Fruit fly (Drosophila melanogaster): Measurements from ENCODE around the gene S-Lap2.

S-Lap2 gene

dm6 chr3L:8600752-8601433 is 18.8 kb upstream of the S-Lap2 start, which contains the start of the genes Nelf-E and RpL14 (continued):
- TF ChIP-seq Med (GFP tag) (peak; percentile 100), CG34376 (GFP tag; optimal IDR thresholded peaks at IDR 0.05) (peak; percentile 98), CG4360 (GFP tag; IDR thresholded peaks at IDR 0.05) (peak; percentile 59; the same call in 1 of the 2 replicates), CG10543 (GFP tag; optimal IDR thresholded peaks at IDR 0.05) (peak; percentile 97), E2f1 (GFP tag; IDR thresholded peaks at IDR 0.05) (peak; percentile 85), CG13624 (GFP tag; optimal IDR thresholded peaks at IDR 0.05) (peak; percentile 98), CG30403 (GFP tag; optimal IDR thresholded peaks at IDR 0.05) (peak; percentile 90), E2f2 (GFP tag; IDR thresholded peaks at IDR 0.05) (peak; percentile 80), fd64A (GFP tag; optimal IDR thresholded peaks at IDR 0.05) (peak; percentile 95), Trl (optimal IDR thresholded peaks at IDR 0.05) (no peak), Trl (GFP tag; optimal IDR thresholded peaks at IDR 0.05) (peak; percentile 98), CG18011 (GFP tag; optimal IDR thresholded peaks at IDR 0.05) (peak; percentile 88), crol (GFP tag; IDR thresholded peaks at IDR 0.05) (peak; percentile 66), dati (GFP tag; IDR thresholded peaks at IDR 0.05) (peak; percentile 89), br (optimal IDR thresholded peaks at IDR 0.05) (no peak), gro (GFP tag; optimal IDR thresholded peaks at IDR 0.05) (peak; percentile 97), lbe (GFP tag; optimal IDR thresholded peaks at IDR 0.05) (peak; percentile 90), ind (GFP tag; optimal IDR thresholded peaks at IDR 0.05) (peak; percentile 84), CoRest (tag; optimal IDR thresholded peaks at IDR 0.05) (peak; percentile 87), CG9609 (GFP tag; optimal IDR thresholded peaks at IDR 0.05) (peak; percentile 96), btn (GFP tag; optimal IDR thresholded peaks at IDR 0.05) (peak; percentile 93), CG4282 (GFP tag; optimal IDR thresholded peaks at IDR 0.05) (peak; percentile 94), jing (GFP tag; optimal IDR thresholded peaks at IDR 0.05) (peak; percentile 82), CG3726 (GFP tag; IDR thresholded peaks at IDR 0.05) (peak; percentile 39; the same call in 1 of the 3 replicates), CG11398 (GFP tag; optimal IDR thresholded peaks at IDR 0.05) (peak; percentile 98), Bgb (GFP tag; IDR thresholded peaks at IDR 0.05; ENCODE audit: partially characterized antibody) (peak; percentile 61; the same call in 1 of the 2 replicates), CG15696 (tag; optimal IDR thresholded peaks at IDR 0.05) (peak; percentile 69), amos (GFP tag; IDR thresholded peaks at IDR 0.05; ENCODE audit: partially characterized antibody) (peak; percentile 60), zfh2 (GFP tag; optimal IDR thresholded peaks at IDR 0.05) (peak; percentile 94), ase (GFP tag; IDR thresholded peaks at IDR 0.05) (peak; percentile 89), CG2129 (GFP tag; IDR thresholded peaks at IDR 0.05; ENCODE audit: partially characterized antibody) (no peak), CG15073 (GFP tag; optimal IDR thresholded peaks at IDR 0.05) (no peak), Ets65A (GFP tag) (peak; percentile 100), CG17361 (GFP tag; IDR thresholded peaks at IDR 0.05) (peak; percentile 12; the same call in 1 of the 3 replicates), tna (GFP tag; IDR thresholded peaks at IDR 0.05; ENCODE audit: partially characterized antibody) (no peak), org-1 (GFP tag; optimal IDR thresholded peaks at IDR 0.05) (peak; percentile 96), CG14050 (GFP tag; IDR thresholded peaks at IDR 0.05) (peak; percentile 89), ci (GFP tag; IDR thresholded peaks at IDR 0.05) (peak; percentile 99), CG7963 (GFP tag; IDR thresholded peaks at IDR 0.05; ENCODE audit: partially characterized antibody) (no peak), Nf-YC (tag; optimal IDR thresholded peaks at IDR 0.05) (peak; percentile 83), CG18262 (tag; optimal IDR thresholded peaks at IDR 0.05) (peak; percentile 84), CG10267 (tag; optimal IDR thresholded peaks at IDR 0.05) (peak; percentile 100), gcm (GFP tag; optimal IDR thresholded peaks at IDR 0.05) (peak; percentile 92), eyg (GFP tag; optimal IDR thresholded peaks at IDR 0.05) (peak; percentile 96), scrt (GFP tag; optimal IDR thresholded peaks at IDR 0.05) (peak; percentile 93), sc (optimal IDR thresholded peaks at IDR 0.05) (no peak), sc (GFP tag; optimal IDR thresholded peaks at IDR 0.05) (peak; percentile 88), emc (GFP tag; optimal IDR thresholded peaks at IDR 0.05) (peak; percentile 95), da (GFP tag; optimal IDR thresholded peaks at IDR 0.05) (peak; percentile 94), Doc3 (GFP tag; IDR thresholded peaks at IDR 0.05; ENCODE audit: partially characterized antibody) (no peak), CG1602 (GFP tag; optimal IDR thresholded peaks at IDR 0.05) (peak; percentile 75)
